Fruit fly (Drosophila melanogaster): ENCODE measurements around the gene sordd1.

sordd1 gene

dm6 chrX:15844139-15844538, 48.3 kb upstream of the sordd1 start, which contains the start of the genes ArgRS and CG8578 (continued):
- TF ChIP-seq CG32767 (GFP tag; IDR thresholded peaks at IDR 0.05): no peak
- TF ChIP-seq CG12219 (GFP tag; optimal IDR thresholded peaks at IDR 0.05): no peak
- no peak for TF ChIP-seq h (optimal IDR thresholded peaks at IDR 0.05)
- TF ChIP-seq CG6272 (GFP tag; IDR thresholded peaks at IDR 0.05): peak; percentile 69
- TF ChIP-seq tx (GFP tag; optimal IDR thresholded peaks at IDR 0.05): peak; percentile 19
- TF ChIP-seq CG3995 (GFP tag; optimal IDR thresholded peaks at IDR 0.05): peak; percentile 94
- TF ChIP-seq tna (GFP tag; IDR thresholded peaks at IDR 0.05; ENCODE audit: partially characterized antibody): peak; percentile 67; the same call in 1 of the 2 replicates
- TF ChIP-seq CG13287 (GFP tag; IDR thresholded peaks at IDR 0.05; ENCODE audit: partially characterized antibody): peak; percentile 85
- TF ChIP-seq gsb (GFP tag; IDR thresholded peaks at IDR 0.05): no peak
- TF ChIP-seq crol (GFP tag; IDR thresholded peaks at IDR 0.05): no peak
- no peak for TF ChIP-seq Blimp-1 (GFP tag; optimal IDR thresholded peaks at IDR 0.05)
- TF ChIP-seq B-H1 (GFP tag; IDR thresholded peaks at IDR 0.05): 0 out of 3 replicates have a peak, but pooled peaks have one; percentile 49
- TF ChIP-seq gem (tag; optimal IDR thresholded peaks at IDR 0.05): peak; percentile 53
- no peak for TF ChIP-seq psq (GFP tag; optimal IDR thresholded peaks at IDR 0.05)
- no peak for TF ChIP-seq CG15011 (GFP tag; optimal IDR thresholded peaks at IDR 0.05)
- TF ChIP-seq oc (tag; optimal IDR thresholded peaks at IDR 0.05): no peak
- no peak for TF ChIP-seq Mad (GFP tag; optimal IDR thresholded peaks at IDR 0.05)
- TF ChIP-seq Bgb (GFP tag; IDR thresholded peaks at IDR 0.05; ENCODE audit: partially characterized antibody): peak; percentile 71
- TF ChIP-seq ap (GFP tag; IDR thresholded peaks at IDR 0.05): no peak
- TF ChIP-seq Stat92E (GFP tag; optimal IDR thresholded peaks at IDR 0.05): no peak
- peak; percentile 43; the same call in 1 of the 2 replicates for TF ChIP-seq ara (GFP tag; IDR thresholded peaks at IDR 0.05)
- peak; percentile 27 for TF ChIP-seq Chrac-16 (GFP tag; optimal IDR thresholded peaks at IDR 0.05)
- TF ChIP-seq CG14710 (tag; optimal IDR thresholded peaks at IDR 0.05): peak; percentile 64
- no peak for TF ChIP-seq D19A (tag; optimal IDR thresholded peaks at IDR 0.05)
- no peak for TF ChIP-seq chm (GFP tag; IDR thresholded peaks at IDR 0.05)
- no peak for TF ChIP-seq ham (GFP tag; IDR thresholded peaks at IDR 0.05)
- peak; percentile 80 for TF ChIP-seq CG2712 (tag; optimal IDR thresholded peaks at IDR 0.05)
- no peak for TF ChIP-seq Bdp1 (GFP tag; optimal IDR thresholded peaks at IDR 0.05)
- no peak for TF ChIP-seq HHEX (GFP tag; optimal IDR thresholded peaks at IDR 0.05)
- TF ChIP-seq ranshi (GFP tag; IDR thresholded peaks at IDR 0.05): no peak
- peak; percentile 26; the same call in 1 of the 2 replicates for TF ChIP-seq CG2129 (GFP tag; IDR thresholded peaks at IDR 0.05; ENCODE audit: partially characterized antibody)
- no peak for TF ChIP-seq pita (GFP tag; optimal IDR thresholded peaks at IDR 0.05)
- TF ChIP-seq CG6689 (GFP tag; IDR thresholded peaks at IDR 0.05): peak; percentile 83; the same call in 1 of the 2 replicates
- TF ChIP-seq rib (GFP tag; IDR thresholded peaks at IDR 0.05): no peak
- TF ChIP-seq CG7839 (tag; optimal IDR thresholded peaks at IDR 0.05): peak; percentile 67
- peak; percentile 71 for TF ChIP-seq CG1233 (GFP tag; optimal IDR thresholded peaks at IDR 0.05)
- 0 out of 3 replicates have a peak, but pooled peaks have one; percentile 47 for TF ChIP-seq CG7963 (GFP tag; IDR thresholded peaks at IDR 0.05; ENCODE audit: partially characterized antibody)
- no peak for TF ChIP-seq sens-2 (GFP tag; IDR thresholded peaks at IDR 0.05)
- no peak for TF ChIP-seq fru (optimal IDR thresholded peaks at IDR 0.05)
- peak; percentile 48 for TF ChIP-seq sob (GFP tag; IDR thresholded peaks at IDR 0.05)
- no peak for TF ChIP-seq run (tag; optimal IDR thresholded peaks at IDR 0.05)
- TF ChIP-seq pum (GFP tag; optimal IDR thresholded peaks at IDR 0.05): peak; percentile 89
- TF ChIP-seq esg (GFP tag; conservative IDR thresholded peaks at IDR 0.05): no peak
- TF ChIP-seq Ets97D (GFP tag; optimal IDR thresholded peaks at IDR 0.05): peak; percentile 73
- TF ChIP-seq CG3726 (GFP tag; IDR thresholded peaks at IDR 0.05): no peak
- peak; percentile 88 for TF ChIP-seq slp2 (GFP tag; optimal IDR thresholded peaks at IDR 0.05)
- peak; percentile 82 for TF ChIP-seq hb (GFP tag; IDR thresholded peaks at IDR 0.05; ENCODE audit: partially characterized antibody)
- peak; percentile 15 for TF ChIP-seq Fer3 (tag; optimal IDR thresholded peaks at IDR 0.05)
- TF ChIP-seq HLH4C (GFP tag; IDR thresholded peaks at IDR 0.05; ENCODE audit: partially characterized antibody): peak; percentile 90
- no peak; the same call in 1 of the 2 replicates for TF ChIP-seq CG32532 (GFP tag; IDR thresholded peaks at IDR 0.05)
- no peak for TF ChIP-seq CG17612 (GFP tag; IDR thresholded peaks at IDR 0.05)
- no peak for TF ChIP-seq ken (GFP tag; IDR thresholded peaks at IDR 0.05)
